Worm (Caenorhabditis elegans): Measurements from ENCODE around the gene cgef-1.

DNA sequence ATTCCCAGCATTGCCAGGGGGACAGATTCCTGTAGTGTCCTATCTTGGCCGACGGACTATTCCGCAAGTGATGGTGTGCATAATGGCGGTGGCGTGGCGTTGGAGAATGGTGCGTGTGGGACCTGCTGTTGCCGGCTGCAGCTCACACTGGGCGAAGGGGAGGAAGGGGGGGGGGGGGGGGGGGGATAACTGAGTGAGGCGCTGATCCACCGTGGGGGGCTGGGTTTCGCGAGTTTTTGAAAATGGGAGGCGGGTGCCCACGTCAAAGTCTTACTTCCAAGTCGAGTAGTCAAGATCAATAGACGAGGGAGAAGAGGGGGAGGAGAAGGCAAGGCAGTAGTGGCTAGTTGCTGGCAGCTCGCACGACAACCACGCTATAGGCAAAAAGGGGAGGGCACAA, 40.4 kb upstream of the cgef-1 start:
- TF ChIP-seq unc-39 (tag; optimal IDR thresholded peaks at IDR 0.05), result no peak
- no peak for TF ChIP-seq mdl-1 (tag; optimal IDR thresholded peaks at IDR 0.05)
- no peak for TF ChIP-seq lin-15B (tag; optimal IDR thresholded peaks at IDR 0.05)
- no peak for TF ChIP-seq pha-4 (tag; optimal IDR thresholded peaks at IDR 0.05)
- TF ChIP-seq fkh-2 (tag; optimal IDR thresholded peaks at IDR 0.05), result no peak
- no peak for TF ChIP-seq ztf-11 (tag; optimal IDR thresholded peaks at IDR 0.05)
